Worm (Caenorhabditis elegans): ENCODE results near the gene mdt-22.

ce11 chrII:10317007-10317406, 16.0 kb downstream of the mdt-22 start, which contains the start of gene M02G9.4:
- TF ChIP-seq unc-39 (tag; optimal IDR thresholded peaks at IDR 0.05), result no peak
- no peak for TF ChIP-seq nfya-1 (tag; optimal IDR thresholded peaks at IDR 0.05; ENCODE audit: insufficient read depth)
- TF ChIP-seq ama-1 (optimal IDR thresholded peaks at IDR 0.05), result no peak
- no peak for TF ChIP-seq pqm-1 (tag; optimal IDR thresholded peaks at IDR 0.05)
- no peak for TF ChIP-seq nhr-237 (tag; optimal IDR thresholded peaks at IDR 0.05)
- no peak for TF ChIP-seq tbx-2 (tag; optimal IDR thresholded peaks at IDR 0.05)
- TF ChIP-seq nhr-11 (tag; optimal IDR thresholded peaks at IDR 0.05), result no peak
- TF ChIP-seq mml-1 (tag; optimal IDR thresholded peaks at IDR 0.05), result no peak
- no peak for TF ChIP-seq nhr-23 (tag; optimal IDR thresholded peaks at IDR 0.05)
